Worm (Caenorhabditis elegans) whole organism, midembryonic: ENCODE measurements around the gene C25A11.2.

ENCODE experiments used
- T22C8.4 ChIP-seq: fragments of 200-800 bp; sonication (Bioruptor generic); IDR thresholded peaks from 2 replicates; pipeline ENCODE4 v1.3.6; 2022; ENCODE audit warnings: missing genetic modification characterization, missing compliant biosample characterization
- cog-1 ChIP-seq: sonication (generic microtip); optimal IDR thresholded peaks from 2 replicates; lab custom pipeline; 2016; ENCODE audit warnings: missing genetic modification characterization, missing compliant biosample characterization
- flt-1 ChIP-seq: fragments of 200-800 bp; sonication (Bioruptor generic); IDR thresholded peaks from 2 replicates; pipeline ENCODE4 v1.3.6; 2022; ENCODE audit warnings: missing genetic modification characterization, missing compliant biosample characterization
- klf-2 ChIP-seq: fragments of 200-800 bp; sonication (Bioruptor generic); conservative IDR thresholded peaks from 2 replicates; pipeline ENCODE4 v1.3.6; 2022; ENCODE audit warnings: missing genetic modification reagents, missing genetic modification characterization, missing compliant biosample characterization
- med-1 ChIP-seq: sonication (generic microtip); optimal IDR thresholded peaks from 2 replicates; lab custom pipeline; 2017; ENCODE audit warnings: missing genetic modification characterization, mild to moderate bottlenecking, missing compliant biosample characterization, antibody characterized with exemption, missing genetic modification reagents; ENCODE audit not compliant: insufficient read depth
- ztf-29 ChIP-seq: fragments of 200-800 bp; sonication (Bioruptor generic); IDR thresholded peaks from 2 replicates; pipeline ENCODE4 v1.3.6; 2022; ENCODE audit warnings: missing genetic modification reagents, missing genetic modification characterization, missing compliant biosample characterization

ce11 chrX:9091873-9092272, 22.0 kb upstream of the C25A11.2 start:
- no peak for TF ChIP-seq cog-1 (tag; lab: Kevin White, UChicago)
- TF ChIP-seq med-1 (GFP tag; lab: Kevin White, UChicago): no peak
- TF ChIP-seq T22C8.4: no peak
- TF ChIP-seq flt-1 (GFP tag; lab: Robert Waterston, UW): no peak
- TF ChIP-seq ztf-29 (GFP tag; lab: Robert Waterston, UW): no peak
- TF ChIP-seq klf-2: no peak
